Worm (Caenorhabditis elegans) whole organism, mixed stage, embryonic: Measurements from ENCODE around the gene F44G4.3.

Experiments
- M03D4.4 ChIP-seq: sonication (generic microtip); optimal IDR thresholded peaks from 2 replicates; lab custom pipeline; 2017; ENCODE audit warnings: mild to moderate bottlenecking, missing genetic modification characterization, missing compliant biosample characterization
- bed-3 ChIP-seq: fragments of 200-800 bp; sonication (Bioruptor generic); optimal IDR thresholded peaks from 3 replicates; lab custom pipeline; 2018; ENCODE audit warnings: mild to moderate bottlenecking, missing genetic modification characterization, moderate library complexity, missing compliant biosample characterization
- blmp-1 ChIP-seq: fragments of 150-350 bp; optimal IDR thresholded peaks from 2 replicates; lab custom pipeline; 2014; ENCODE audit warnings: missing biosample characterization, missing genetic modification characterization
- ceh-39 ChIP-seq: fragments of 150-350 bp; optimal IDR thresholded peaks from 2 replicates; lab custom pipeline; 2014; ENCODE audit warnings: missing biosample characterization, missing genetic modification characterization
- ceh-43 ChIP-seq: fragments of 200-800 bp; sonication (Bioruptor generic); optimal IDR thresholded peaks from 2 replicates; lab custom pipeline; 2018; ENCODE audit warnings: mild to moderate bottlenecking, missing genetic modification characterization, moderate library complexity, missing compliant biosample characterization
- ceh-83 ChIP-seq: fragments of 200-800 bp; sonication (Bioruptor generic); optimal IDR thresholded peaks from 2 replicates; lab custom pipeline; 2018; ENCODE audit warnings: mild to moderate bottlenecking, missing genetic modification characterization, missing compliant biosample characterization
- ces-1 ChIP-seq: fragments of 150-350 bp; optimal IDR thresholded peaks from 2 replicates; lab custom pipeline; 2014; ENCODE audit warnings: missing biosample characterization, missing genetic modification reagents, missing genetic modification characterization
- cnd-1 ChIP-seq: fragments of 200-800 bp; sonication (Bioruptor generic); optimal IDR thresholded peaks from 2 replicates; lab custom pipeline; 2018; ENCODE audit warnings: mild to moderate bottlenecking, missing genetic modification characterization, missing compliant biosample characterization
- drap-1 ChIP-seq: fragments of 200-800 bp; sonication (Bioruptor generic); optimal IDR thresholded peaks from 3 replicates; lab custom pipeline; 2018; ENCODE audit warnings: mild to moderate bottlenecking, missing genetic modification characterization, missing compliant biosample characterization
- elt-1 ChIP-seq: sonication (generic microtip); optimal IDR thresholded peaks from 2 replicates; lab custom pipeline; 2017; ENCODE audit warnings: missing genetic modification characterization, mild to moderate bottlenecking, missing compliant biosample characterization, antibody characterized with exemption, moderate library complexity, borderline replicate concordance; ENCODE audit not compliant: insufficient read depth
- elt-3 ChIP-seq: fragments of 150-350 bp; optimal IDR thresholded peaks from 2 replicates; lab custom pipeline; 2014; ENCODE audit warnings: missing biosample characterization, missing genetic modification characterization
- flh-1 ChIP-seq: fragments of 200-800 bp; sonication (Bioruptor generic); optimal IDR thresholded peaks from 2 replicates; lab custom pipeline; 2018; ENCODE audit warnings: mild to moderate bottlenecking, missing genetic modification characterization, moderate library complexity, missing compliant biosample characterization
- ham-2 ChIP-seq: fragments of 200-800 bp; sonication (Bioruptor generic); optimal IDR thresholded peaks from 2 replicates; lab custom pipeline; 2018; ENCODE audit warnings: mild to moderate bottlenecking, missing genetic modification characterization, missing compliant biosample characterization
- hlh-1 ChIP-seq: fragments of 150-350 bp; optimal IDR thresholded peaks from 2 replicates; lab custom pipeline; 2014; ENCODE audit warnings: missing biosample characterization, missing genetic modification reagents, missing genetic modification characterization
- lin-13 ChIP-seq: fragments of 150-350 bp; optimal IDR thresholded peaks from 2 replicates; lab custom pipeline; 2014; ENCODE audit warnings: missing biosample characterization, missing genetic modification characterization
- lin-32 ChIP-seq: fragments of 200-800 bp; sonication (Bioruptor generic); optimal IDR thresholded peaks from 2 replicates; lab custom pipeline; 2018; ENCODE audit warnings: mild to moderate bottlenecking, missing genetic modification characterization, missing compliant biosample characterization
- lsy-2 ChIP-seq: fragments of 150-350 bp; optimal IDR thresholded peaks from 2 replicates; lab custom pipeline; 2014; ENCODE audit warnings: missing biosample characterization, missing genetic modification characterization
- mab-5 ChIP-seq: fragments of 150-350 bp; optimal IDR thresholded peaks from 2 replicates; lab custom pipeline; 2014; ENCODE audit warnings: missing biosample characterization, missing genetic modification characterization
- mep-1 ChIP-seq: fragments of 150-350 bp; optimal IDR thresholded peaks from 2 replicates; lab custom pipeline; 2017; ENCODE audit warnings: missing biosample characterization, missing genetic modification reagents, missing genetic modification characterization, inconsistent platforms
- mls-2 ChIP-seq: sonication (generic microtip); optimal IDR thresholded peaks from 2 replicates; lab custom pipeline; 2016; ENCODE audit warnings: mild to moderate bottlenecking, missing genetic modification characterization, moderate library complexity, missing compliant biosample characterization
- nhr-237 ChIP-seq: fragments of 150-350 bp; optimal IDR thresholded peaks from 2 replicates; lab custom pipeline; 2014; ENCODE audit warnings: missing biosample characterization, missing genetic modification characterization
- nhr-28 ChIP-seq: fragments of 150-350 bp; optimal IDR thresholded peaks from 2 replicates; lab custom pipeline; 2014; ENCODE audit warnings: missing biosample characterization, missing genetic modification characterization
- nhr-76 ChIP-seq: sonication (generic microtip); optimal IDR thresholded peaks from 2 replicates; lab custom pipeline; 2017; ENCODE audit warnings: missing biosample characterization, missing genetic modification characterization
- pha-4 ChIP-seq: fragments of 150-350 bp; optimal IDR thresholded peaks from 2 replicates; lab custom pipeline; 2018; ENCODE audit warnings: missing biosample characterization, missing genetic modification reagents, missing genetic modification characterization
- sem-2 ChIP-seq: fragments of 200-800 bp; sonication (Bioruptor generic); optimal IDR thresholded peaks from 2 replicates; lab custom pipeline; 2018; ENCODE audit warnings: mild to moderate bottlenecking, missing genetic modification characterization, missing compliant biosample characterization
- snpc-4 ChIP-seq: fragments of 150-350 bp; optimal IDR thresholded peaks from 2 replicates; lab custom pipeline; 2014; ENCODE audit warnings: missing biosample characterization, missing genetic modification characterization
- sptf-1 ChIP-seq: sonication (generic microtip); optimal IDR thresholded peaks from 2 replicates; lab custom pipeline; 2017; ENCODE audit warnings: mild to moderate bottlenecking, missing genetic modification characterization, moderate library complexity, missing compliant biosample characterization
- tbx-8 ChIP-seq: fragments of 200-800 bp; sonication (Bioruptor generic); optimal IDR thresholded peaks from 2 replicates; lab custom pipeline; 2018; ENCODE audit warnings: mild to moderate bottlenecking, missing genetic modification characterization, moderate library complexity, missing compliant biosample characterization
- unc-120 ChIP-seq: sonication (generic microtip); optimal IDR thresholded peaks from 2 replicates; lab custom pipeline; 2017; ENCODE audit warnings: missing genetic modification characterization, missing compliant biosample characterization; ENCODE audit not compliant: poor library complexity, severe bottlenecking
- unc-39 ChIP-seq: fragments of 150-350 bp; optimal IDR thresholded peaks from 2 replicates; lab custom pipeline; 2014; ENCODE audit warnings: missing biosample characterization, missing genetic modification characterization
- unc-62 ChIP-seq: fragments of 150-350 bp; optimal IDR thresholded peaks from 2 replicates; lab custom pipeline; 2014; ENCODE audit warnings: missing biosample characterization, missing genetic modification reagents, missing genetic modification characterization
- zip-8 ChIP-seq: fragments of 150-350 bp; optimal IDR thresholded peaks from 2 replicates; lab custom pipeline; 2014; ENCODE audit warnings: missing biosample characterization, missing genetic modification characterization
- ztf-11 ChIP-seq: fragments of 150-350 bp; optimal IDR thresholded peaks from 2 replicates; lab custom pipeline; 2014; ENCODE audit warnings: missing biosample characterization, missing genetic modification characterization

Gene F44G4.3

ce11 chrII:9000331-9000730 is 2.9 kb upstream of the F44G4.3 start, which contains the start of gene F44G4.5:
F44G4.5 (minus strand) TSS chrII:9000431.
- TF ChIP-seq M03D4.4 (tag; lab: Kevin White, UChicago) (no peak), unc-120 (tag; lab: Kevin White, UChicago) (no peak), hlh-1 (tag; lab: Kevin White, UChicago) (no peak), ces-1 (GFP tag; lab: Kevin White, UChicago) (no peak), nhr-76 (tag; lab: Kevin White, UChicago) (no peak), nhr-28 (tag; lab: Kevin White, UChicago) (no peak), sptf-1 (no peak), ham-2 (GFP tag; lab: Kevin White, UChicago) (no peak), zip-8 (tag; lab: Kevin White, UChicago) (no peak), blmp-1 (tag; lab: Kevin White, UChicago) (no peak), lsy-2 (tag; lab: Kevin White, UChicago) (no peak), ceh-43 (GFP tag; lab: Kevin White, UChicago) (no peak), snpc-4 (tag; lab: Kevin White, UChicago) (no peak), elt-1 (no peak), lin-13 (tag; lab: Kevin White, UChicago) (no peak), mep-1 (tag; lab: Kevin White, UChicago) (no peak), pha-4 (tag; lab: Kevin White, UChicago) (no peak), cnd-1 (no peak), flh-1 (GFP tag; lab: Kevin White, UChicago) (no peak), unc-62 (GFP tag; lab: Kevin White, UChicago) (no peak)

ce11 chrII:8996064-8996463 is 1.4 kb downstream of the F44G4.3 start, which contains the start of gene ndub-2:
ndub-2 (plus strand) TSS chrII:8996364.
- TF ChIP-seq tbx-8 (GFP tag; lab: Kevin White, UChicago) (no peak), ceh-83 (GFP tag; lab: Kevin White, UChicago) (no peak), ztf-11 (no peak), M03D4.4 (tag; lab: Kevin White, UChicago) (no peak), pha-4 (tag; lab: Kevin White, UChicago) (no peak), ces-1 (GFP tag; lab: Kevin White, UChicago) (no peak), flh-1 (GFP tag; lab: Kevin White, UChicago) (no peak), blmp-1 (tag; lab: Kevin White, UChicago) (no peak), elt-3 (tag; lab: Kevin White, UChicago) (no peak), lin-13 (tag; lab: Kevin White, UChicago) (no peak), drap-1 (GFP tag; lab: Kevin White, UChicago) (no peak), nhr-28 (tag; lab: Kevin White, UChicago) (no peak), ceh-39 (tag; lab: Kevin White, UChicago) (no peak)

DNA sequence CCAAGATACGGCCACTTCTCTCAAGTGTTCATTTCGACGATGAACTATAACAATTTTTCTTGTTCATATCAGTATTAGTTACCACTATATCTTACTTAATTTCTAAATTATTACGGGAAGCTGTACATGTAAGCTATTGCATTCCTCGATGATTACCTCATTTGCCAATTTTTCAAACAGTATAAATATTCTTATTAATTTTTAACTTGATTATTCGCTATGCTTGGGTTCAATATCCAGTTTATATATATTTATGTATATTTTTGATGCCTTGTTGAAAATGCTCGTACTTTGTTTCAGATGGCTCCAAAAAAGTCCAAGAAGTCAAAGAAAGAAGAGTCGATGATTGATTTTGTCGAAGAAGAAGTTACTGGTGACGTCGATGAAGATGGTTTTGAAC is 3.1 kb downstream of the F44G4.3 start, which contains the start of gene F44G4.1:
Gene F44G4.1 (plus strand): TSS at position 301 of the 400 bp plus-strand sequence.
- TF ChIP-seq nhr-76 (tag; lab: Kevin White, UChicago), result no peak
- TF ChIP-seq ces-1 (GFP tag; lab: Kevin White, UChicago), result no peak
- TF ChIP-seq nhr-237 (tag; lab: Kevin White, UChicago), result no peak
- TF ChIP-seq elt-3 (tag; lab: Kevin White, UChicago), result no peak
- no peak for TF ChIP-seq mab-5
- TF ChIP-seq sem-2 (GFP tag; lab: Kevin White, UChicago), result no peak
- TF ChIP-seq lin-32 (GFP tag; lab: Kevin White, UChicago), result no peak
- TF ChIP-seq ham-2 (GFP tag; lab: Kevin White, UChicago), result no peak
- no peak for TF ChIP-seq mls-2 (tag; lab: Kevin White, UChicago)
- TF ChIP-seq snpc-4 (tag; lab: Kevin White, UChicago), result no peak
- no peak for TF ChIP-seq ztf-11
- no peak for TF ChIP-seq bed-3 (GFP tag; lab: Kevin White, UChicago)
- TF ChIP-seq sptf-1, result no peak
- no peak for TF ChIP-seq ceh-43 (GFP tag; lab: Kevin White, UChicago)
- no peak for TF ChIP-seq unc-120 (tag; lab: Kevin White, UChicago)
- no peak for TF ChIP-seq mep-1 (tag; lab: Kevin White, UChicago)
- no peak for TF ChIP-seq pha-4 (tag; lab: Kevin White, UChicago)
- no peak for TF ChIP-seq unc-39 (tag; lab: Kevin White, UChicago)
- TF ChIP-seq ceh-83 (GFP tag; lab: Kevin White, UChicago), result no peak
